Worm (Caenorhabditis elegans) whole organism, L2 larva: ENCODE data around the gene frm-8.

ENCODE experiments used
- F13H6.1 ChIP-seq: sonication (generic microtip); optimal IDR thresholded peaks from 2 replicates; lab custom pipeline; 2016; ENCODE audit warnings: missing genetic modification characterization, missing compliant biosample characterization
- ZK546.5 ChIP-seq: sonication (generic microtip); optimal IDR thresholded peaks from 2 replicates; lab custom pipeline; 2017; ENCODE audit warnings: missing biosample characterization, missing genetic modification characterization
- ceh-82 ChIP-seq: fragments of 150-350 bp; optimal IDR thresholded peaks from 2 replicates; lab custom pipeline; 2014; ENCODE audit warnings: missing biosample characterization, missing genetic modification characterization
- egl-27 ChIP-seq: sonication (generic microtip); optimal IDR thresholded peaks from 3 replicates; lab custom pipeline; 2017; ENCODE audit warnings: missing biosample characterization, missing genetic modification reagents, missing genetic modification characterization
- lin-13 ChIP-seq: fragments of 150-350 bp; optimal IDR thresholded peaks from 2 replicates; lab custom pipeline; 2014; ENCODE audit warnings: missing biosample characterization, missing genetic modification reagents, missing genetic modification characterization
- nhr-11 ChIP-seq: fragments of 150-350 bp; optimal IDR thresholded peaks from 2 replicates; lab custom pipeline; 2014; ENCODE audit warnings: missing biosample characterization, missing genetic modification characterization
- nhr-77 ChIP-seq: fragments of 150-350 bp; optimal IDR thresholded peaks from 2 replicates; lab custom pipeline; 2014; ENCODE audit warnings: missing biosample characterization, missing genetic modification characterization
- snpc-4 ChIP-seq: fragments of 150-350 bp; optimal IDR thresholded peaks from 2 replicates; lab custom pipeline; 2014; ENCODE audit warnings: missing biosample characterization, missing genetic modification characterization
- unc-39 ChIP-seq: fragments of 150-350 bp; optimal IDR thresholded peaks from 2 replicates; lab custom pipeline; 2014; ENCODE audit warnings: missing biosample characterization, missing genetic modification characterization
- unc-62 ChIP-seq: fragments of 150-350 bp; optimal IDR thresholded peaks from 2 replicates; lab custom pipeline; 2014; ENCODE audit warnings: missing biosample characterization, missing genetic modification reagents, missing genetic modification characterization
- ztf-1 ChIP-seq: fragments of 200-800 bp; sonication (Bioruptor generic); conservative IDR thresholded peaks from 2 replicates; pipeline ENCODE4 v1.3.6; 2022; ENCODE audit warnings: missing genetic modification characterization, missing compliant biosample characterization

ce11 chrIII:3200563-3200962 is 18.4 kb downstream of the frm-8 start:
- TF ChIP-seq ztf-1 (GFP tag; lab: Robert Waterston, UW) (no peak), ceh-82 (tag; lab: Kevin White, UChicago) (no peak), unc-39 (tag; lab: Kevin White, UChicago) (no peak), snpc-4 (no peak), nhr-11 (tag; lab: Kevin White, UChicago) (no peak), unc-62 (GFP tag; lab: Kevin White, UChicago) (no peak), ZK546.5 (tag; lab: Kevin White, UChicago) (no peak), lin-13 (GFP tag; lab: Kevin White, UChicago) (no peak), F13H6.1 (tag; lab: Kevin White, UChicago) (peak; percentile 13), nhr-77 (no peak), egl-27 (tag; lab: Kevin White, UChicago) (no peak)
